Worm (Caenorhabditis elegans) whole organism, early embryonic: ENCODE results near the gene F29B9.5.

ENCODE experiments used
- B0310.2 ChIP-seq: sonication (generic microtip); optimal IDR thresholded peaks from 2 replicates; lab custom pipeline; 2016; ENCODE audit warnings: mild to moderate bottlenecking, missing genetic modification characterization, missing compliant biosample characterization
- aly-1 ChIP-seq: sonication (generic microtip); optimal IDR thresholded peaks from 2 replicates; lab custom pipeline; 2016; ENCODE audit warnings: missing genetic modification characterization, missing compliant biosample characterization
- tbx-11 ChIP-seq: fragments of 200-800 bp; sonication (Bioruptor generic); IDR thresholded peaks from 2 replicates; pipeline ENCODE4 v1.3.6; 2022; ENCODE audit warnings: missing genetic modification characterization, missing compliant biosample characterization
- tra-4 ChIP-seq: sonication (generic microtip); optimal IDR thresholded peaks from 2 replicates; lab custom pipeline; 2017; ENCODE audit warnings: missing genetic modification characterization, missing compliant biosample characterization

DNA sequence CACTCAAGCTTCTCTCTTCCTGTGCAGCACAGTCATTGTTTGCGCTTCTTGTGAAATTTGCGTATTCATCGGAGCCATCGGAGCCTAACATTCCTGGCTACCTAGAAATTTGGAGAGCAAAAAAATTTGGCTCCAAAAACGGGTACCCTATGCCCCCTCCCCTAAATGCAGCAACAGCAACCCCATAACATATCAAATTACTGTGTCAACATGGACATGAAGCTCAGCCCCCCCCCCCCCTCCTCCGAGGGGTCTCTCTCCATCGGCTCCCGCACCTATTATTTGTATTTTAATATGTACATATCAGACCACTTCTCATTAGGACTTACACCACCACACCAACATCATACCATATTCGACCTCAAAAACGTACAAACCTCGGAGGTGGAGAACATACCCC lies 22.1 kb downstream of the F29B9.5 start:
- TF ChIP-seq B0310.2 (tag; lab: Kevin White, UChicago) = no peak
- no peak for TF ChIP-seq aly-1
- TF ChIP-seq tra-4 (tag; lab: Kevin White, UChicago) = no peak
- no peak for TF ChIP-seq tbx-11 (GFP tag; lab: Robert Waterston, UW)
